Fruit fly (Drosophila melanogaster) whole organism, embryonic: ENCODE measurements around the gene Vav.
A peak's percentile ranks its signal among the peaks of the same experiment; 100 is the strongest.

Experiments
- Antp ChIP-seq: fragments of 200-800 bp; sonication (Bioruptor generic); optimal IDR thresholded peaks from 3 replicates; lab custom pipeline; 2016; ENCODE audit warnings: missing biosample characterization, missing genetic modification characterization
- B-H1 ChIP-seq: fragments of 200-800 bp; sonication (Bioruptor generic); IDR thresholded peaks from 3 replicates; pipeline ENCODE4 v1.3.6; 2022; ENCODE audit warnings: missing biosample characterization, missing genetic modification characterization
- Bteb2 ChIP-seq: fragments of 200-800 bp; sonication (Bioruptor generic); optimal IDR thresholded peaks from 2 replicates; lab custom pipeline; 2016; ENCODE audit warnings: missing biosample characterization, missing genetic modification characterization
- CG10209 ChIP-seq: fragments of 200-800 bp; sonication (Bioruptor generic); optimal IDR thresholded peaks from 3 replicates; lab custom pipeline; 2017; ENCODE audit warnings: missing biosample characterization, mild to moderate bottlenecking, missing genetic modification characterization, missing genetic modification reagents
- CG10267 ChIP-seq: fragments of 200-800 bp; sonication (Bioruptor generic); optimal IDR thresholded peaks from 2 replicates; lab custom pipeline; 2018; ENCODE audit warnings: missing biosample characterization, mild to moderate bottlenecking, missing genetic modification characterization, moderate library complexity
- CG10366 ChIP-seq: fragments of 200-800 bp; sonication (Bioruptor generic); IDR thresholded peaks from 2 replicates; pipeline ENCODE4 v1.3.6; 2022; ENCODE audit warnings: missing biosample characterization, missing genetic modification characterization
- CG12942 ChIP-seq: fragments of 200-800 bp; sonication (Bioruptor generic); optimal IDR thresholded peaks from 3 replicates; lab custom pipeline; 2016; ENCODE audit warnings: missing biosample characterization, missing genetic modification characterization
- CG16863 ChIP-seq: fragments of 200-800 bp; sonication (Bioruptor generic); optimal IDR thresholded peaks from 3 replicates; lab custom pipeline; 2016; ENCODE audit warnings: missing biosample characterization, missing genetic modification characterization
- CG17186 ChIP-seq: fragments of 200-800 bp; sonication (Bioruptor generic); optimal IDR thresholded peaks from 3 replicates; lab custom pipeline; 2017; ENCODE audit warnings: missing biosample characterization, missing genetic modification reagents, missing genetic modification characterization
- CG17359 ChIP-seq: fragments of 200-800 bp; sonication (Bioruptor generic); optimal IDR thresholded peaks from 3 replicates; lab custom pipeline; 2018; ENCODE audit warnings: missing biosample characterization, mild to moderate bottlenecking, missing genetic modification characterization, moderate library complexity
- CG17361 ChIP-seq: fragments of 200-800 bp; sonication (Bioruptor generic); IDR thresholded peaks from 3 replicates; pipeline ENCODE4 v1.3.6; 2022; ENCODE audit warnings: missing biosample characterization, missing genetic modification characterization
- CG18011 ChIP-seq: fragments of 200-800 bp; sonication (Bioruptor generic); optimal IDR thresholded peaks from 2 replicates; lab custom pipeline; 2017; ENCODE audit warnings: missing biosample characterization, missing genetic modification characterization, mild to moderate bottlenecking, moderate library complexity, missing genotype
- CG18476 ChIP-seq: fragments of 200-800 bp; sonication (Bioruptor generic); optimal IDR thresholded peaks from 2 replicates; lab custom pipeline; 2016; ENCODE audit warnings: missing biosample characterization, mild to moderate bottlenecking, missing genetic modification characterization
- CG2116 ChIP-seq: fragments of 200-800 bp; sonication (Bioruptor generic); optimal IDR thresholded peaks from 3 replicates; lab custom pipeline; 2018; ENCODE audit warnings: missing biosample characterization, mild to moderate bottlenecking, missing genetic modification characterization
- CG2678 ChIP-seq: fragments of 200-800 bp; sonication (Bioruptor generic); optimal IDR thresholded peaks from 3 replicates; lab custom pipeline; 2019; ENCODE audit warnings: missing biosample characterization, mild to moderate bottlenecking, missing genetic modification characterization, moderate library complexity
- CG5953 ChIP-seq: fragments of 200-800 bp; sonication (Bioruptor generic); IDR thresholded peaks from 2 replicates; pipeline ENCODE4 v1.3.6; 2022; ENCODE audit warnings: missing biosample characterization, missing genetic modification characterization
- CG6813 ChIP-seq: fragments of 200-800 bp; sonication (Bioruptor generic); optimal IDR thresholded peaks from 2 replicates; lab custom pipeline; 2017; ENCODE audit warnings: missing biosample characterization, missing genetic modification characterization, mild to moderate bottlenecking, moderate library complexity, missing genetic modification reagents
- CG7357 ChIP-seq: fragments of 200-800 bp; sonication (Bioruptor generic); IDR thresholded peaks from 3 replicates; pipeline ENCODE4 v1.3.6; 2022; ENCODE audit warnings: missing biosample characterization, missing genetic modification characterization
- CG7556 ChIP-seq: fragments of 200-800 bp; sonication (Bioruptor generic); optimal IDR thresholded peaks from 2 replicates; lab custom pipeline; 2017; ENCODE audit warnings: missing biosample characterization, mild to moderate bottlenecking, missing genetic modification characterization
- CG7786 ChIP-seq: fragments of 200-800 bp; sonication (Bioruptor generic); optimal IDR thresholded peaks from 2 replicates; lab custom pipeline; 2016; ENCODE audit warnings: missing biosample characterization, missing genetic modification characterization
- CG7928 ChIP-seq: fragments of 200-800 bp; sonication (Bioruptor generic); optimal IDR thresholded peaks from 2 replicates; lab custom pipeline; 2017; ENCODE audit warnings: missing biosample characterization, mild to moderate bottlenecking, missing genetic modification characterization
- CG8944 ChIP-seq: fragments of 200-800 bp; sonication (Bioruptor generic); optimal IDR thresholded peaks from 3 replicates; lab custom pipeline; 2016; ENCODE audit warnings: missing biosample characterization, missing genetic modification characterization
- CG9932 ChIP-seq: fragments of 200-800 bp; sonication (Bioruptor generic); IDR thresholded peaks from 2 replicates; pipeline ENCODE4 v1.3.6; 2022; ENCODE audit warnings: missing biosample characterization, missing genetic modification characterization
- Hr51 ChIP-seq, 2 experiments: fragments of 200-800 bp; sonication (Bioruptor generic); optimal IDR thresholded peaks; 2 replicates in 1 of 2; 3 replicates in 1 of 2; lab custom pipeline; 2016 to 2018; ENCODE audit warnings: missing biosample characterization in 2 of 2, missing genetic modification characterization in 2 of 2, mild to moderate bottlenecking in 1 of 2, moderate library complexity in 1 of 2
- Hsf ChIP-seq: fragments of 200-800 bp; sonication (Bioruptor generic); optimal IDR thresholded peaks from 3 replicates; lab custom pipeline; 2016; ENCODE audit warnings: missing biosample characterization, missing genetic modification characterization
- Mad ChIP-seq: fragments of 200-800 bp; sonication (Bioruptor generic); optimal IDR thresholded peaks from 2 replicates; lab custom pipeline; 2016; ENCODE audit warnings: missing biosample characterization, missing genetic modification characterization
- NfI ChIP-seq: fragments of 200-800 bp; sonication (Bioruptor generic); optimal IDR thresholded peaks from 3 replicates; lab custom pipeline; 2018; ENCODE audit warnings: missing biosample characterization, mild to moderate bottlenecking, missing genetic modification characterization, moderate library complexity
- Oaz ChIP-seq: fragments of 200-800 bp; sonication (Bioruptor generic); IDR thresholded peaks from 2 replicates; pipeline ENCODE4 v1.3.6; 2022; ENCODE audit warnings: missing biosample characterization, missing genetic modification characterization
- Oli ChIP-seq: fragments of 200-800 bp; sonication (Bioruptor generic); optimal IDR thresholded peaks from 2 replicates; lab custom pipeline; 2018; ENCODE audit warnings: missing biosample characterization, mild to moderate bottlenecking, missing genetic modification characterization, moderate library complexity
- Opbp ChIP-seq: fragments of 200-800 bp; sonication (Bioruptor generic); IDR thresholded peaks from 3 replicates; pipeline ENCODE4 v1.3.6; 2022; ENCODE audit warnings: missing biosample characterization, missing genetic modification characterization; ENCODE audit not compliant: partially characterized antibody
- Pdp1 ChIP-seq, 2 experiments: fragments of 200-800 bp; sonication (Bioruptor generic); optimal IDR thresholded peaks; 3 replicates each; lab custom pipeline; 2016; ENCODE audit warnings: missing biosample characterization in 2 of 2, missing genetic modification characterization in 2 of 2, mild to moderate bottlenecking in 1 of 2, moderate library complexity in 1 of 2
- Rx ChIP-seq: fragments of 200-800 bp; sonication (Bioruptor generic); IDR thresholded peaks from 2 replicates; pipeline ENCODE4 v1.3.6; 2022; ENCODE audit warnings: missing biosample characterization, missing genetic modification characterization
- Tbp ChIP-seq: fragments of >200 bp; optimal IDR thresholded peaks from 2 replicates; lab custom pipeline; 2018; ENCODE audit warnings: missing biosample characterization, missing genetic modification characterization
- cg ChIP-seq: fragments of 200-800 bp; sonication (Bioruptor generic); optimal IDR thresholded peaks from 3 replicates; lab custom pipeline; 2019; ENCODE audit warnings: missing biosample characterization, mild to moderate bottlenecking, missing genetic modification characterization, moderate library complexity
- crol ChIP-seq: fragments of 200-800 bp; sonication (Bioruptor generic); IDR thresholded peaks from 2 replicates; pipeline ENCODE4 v1.3.6; 2022; ENCODE audit warnings: missing biosample characterization, missing genetic modification characterization
- disco-r ChIP-seq: fragments of 200-800 bp; sonication (Bioruptor generic); optimal IDR thresholded peaks from 2 replicates; lab custom pipeline; 2016; ENCODE audit warnings: missing biosample characterization, missing genetic modification characterization
- emc ChIP-seq: fragments of 200-800 bp; sonication (Bioruptor generic); optimal IDR thresholded peaks from 2 replicates; lab custom pipeline; 2016; ENCODE audit warnings: missing biosample characterization, missing genetic modification characterization
- ems ChIP-seq: fragments of 200-800 bp; sonication (Bioruptor generic); optimal IDR thresholded peaks from 3 replicates; lab custom pipeline; 2016; ENCODE audit warnings: missing biosample characterization, missing genetic modification characterization
- exex ChIP-seq: fragments of 200-800 bp; sonication (Bioruptor generic); optimal IDR thresholded peaks from 4 replicates; lab custom pipeline; 2018; ENCODE audit warnings: missing biosample characterization, mild to moderate bottlenecking, missing genetic modification characterization, moderate library complexity
- her ChIP-seq: fragments of 200-800 bp; sonication (Bioruptor generic); optimal IDR thresholded peaks from 2 replicates; lab custom pipeline; 2016; ENCODE audit warnings: missing biosample characterization, missing genetic modification characterization
- knrl ChIP-seq: fragments of 200-800 bp; sonication (Bioruptor generic); IDR thresholded peaks from 3 replicates; pipeline ENCODE4 v1.3.6; 2022; ENCODE audit warnings: missing biosample characterization, missing genetic modification characterization; ENCODE audit not compliant: partially characterized antibody
- lmd ChIP-seq: fragments of 200-800 bp; sonication (Bioruptor generic); IDR thresholded peaks from 2 replicates; pipeline ENCODE4 v1.3.6; 2022; ENCODE audit warnings: missing biosample characterization, missing genetic modification characterization
- pho ChIP-seq: fragments of 200-800 bp; sonication (Bioruptor generic); optimal IDR thresholded peaks from 2 replicates; lab custom pipeline; 2016; ENCODE audit warnings: missing biosample characterization, missing genetic modification characterization
- repo ChIP-seq: fragments of 200-800 bp; sonication (Bioruptor generic); optimal IDR thresholded peaks from 2 replicates; lab custom pipeline; 2016; ENCODE audit warnings: missing biosample characterization, missing genetic modification characterization
- rib ChIP-seq: fragments of 200-800 bp; sonication (Bioruptor generic); IDR thresholded peaks from 2 replicates; pipeline ENCODE4 v1.3.6; 2022; ENCODE audit warnings: missing biosample characterization, missing genetic modification characterization
- shn ChIP-seq: fragments of 200-800 bp; sonication (Bioruptor generic); optimal IDR thresholded peaks from 3 replicates; lab custom pipeline; 2016; ENCODE audit warnings: missing biosample characterization, missing genetic modification characterization
- slp2 ChIP-seq: fragments of 200-800 bp; sonication (Bioruptor generic); optimal IDR thresholded peaks from 2 replicates; lab custom pipeline; 2016; ENCODE audit warnings: missing biosample characterization, missing genetic modification characterization
- sna ChIP-seq: fragments of 200-800 bp; sonication (Bioruptor generic); IDR thresholded peaks from 2 replicates; pipeline ENCODE4 v1.3.6; 2022; ENCODE audit warnings: missing biosample characterization, missing genetic modification characterization; ENCODE audit not compliant: partially characterized antibody

Gene Vav

DNA sequence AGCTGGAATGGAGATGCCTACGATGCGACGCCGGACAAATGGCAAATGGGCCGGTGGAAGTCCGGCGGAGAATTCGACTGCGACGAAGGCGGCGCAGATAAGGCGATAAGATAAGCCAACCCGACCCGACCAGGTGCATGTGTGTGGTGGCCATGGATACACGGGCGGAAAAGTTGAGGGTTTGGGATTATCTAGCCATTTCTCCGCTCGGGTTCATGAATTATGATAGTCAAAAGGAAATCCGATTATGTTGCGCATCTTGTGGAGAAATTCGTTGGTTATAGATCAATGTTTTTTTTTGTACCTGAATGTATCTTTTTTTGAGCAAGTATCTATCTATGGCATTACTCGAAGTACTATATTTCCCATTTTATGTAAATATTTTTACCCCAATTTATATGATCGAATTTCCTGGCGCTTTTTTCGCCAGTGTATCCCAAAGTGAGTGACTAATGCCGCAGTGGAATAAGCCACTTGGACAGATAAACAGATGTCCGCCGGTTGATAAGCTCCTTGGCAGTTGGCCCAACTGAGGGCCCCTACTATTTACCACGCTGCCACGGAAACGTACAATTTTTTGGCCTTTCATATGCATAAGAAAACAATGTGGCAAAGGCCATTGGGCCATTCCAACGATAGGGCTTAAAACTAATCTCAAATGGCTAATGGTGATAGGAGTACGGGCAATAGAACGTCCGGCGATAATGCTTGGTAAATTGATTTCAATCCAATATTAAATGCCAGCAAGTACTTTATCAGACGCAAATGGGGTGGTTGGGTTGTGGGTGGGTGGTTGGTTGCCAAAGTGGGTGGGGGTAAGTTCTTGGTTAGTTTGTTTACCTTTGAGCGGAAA lies 14.2 kb upstream of the Vav start, which contains the start of gene CG7992 (continued):
- peak; percentile 59 to 65 for TF ChIP-seq Pdp1 (GFP tag; optimal IDR thresholded peaks at IDR 0.05; lab: Kevin White, UChicago)
- TF ChIP-seq CG10267: peak; percentile 25
- no peak for TF ChIP-seq CG7928 (GFP tag; lab: Kevin White, UChicago)
- 0 out of 2 replicates have a peak, but pooled peaks have one; percentile 21 for TF ChIP-seq Oaz
- no peak for TF ChIP-seq crol (GFP tag; lab: Robert Waterston, UW)
- TF ChIP-seq CG10366 (GFP tag; lab: Robert Waterston, UW): peak; percentile 23; the same call in 1 of the 2 replicates
- TF ChIP-seq CG16863 (GFP tag; lab: Kevin White, UChicago): peak; percentile 59
- peak; percentile 45 for TF ChIP-seq Antp (GFP tag; lab: Kevin White, UChicago)
- no peak for TF ChIP-seq ems (GFP tag; lab: Kevin White, UChicago)
- peak; percentile 76 for TF ChIP-seq CG17361 (GFP tag; lab: Robert Waterston, UW)
- peak; percentile 25; the same call in 1 of the 3 replicates for TF ChIP-seq CG7357 (GFP tag; lab: Robert Waterston, UW)
- peak; percentile 25 for TF ChIP-seq CG18011
- no peak for TF ChIP-seq sna (GFP tag; lab: Robert Waterston, UW)
- peak; percentile 13 for TF ChIP-seq CG2116
- TF ChIP-seq CG7786: peak; percentile 67
- no peak; the same call in 1 of the 2 replicates for TF ChIP-seq CG5953 (GFP tag; lab: Robert Waterston, UW)
- no peak for TF ChIP-seq knrl (GFP tag; lab: Robert Waterston, UW)
- peak; percentile 57 for TF ChIP-seq CG10209 (GFP tag; lab: Kevin White, UChicago)
- peak; percentile 62 for TF ChIP-seq CG7556 (GFP tag; lab: Kevin White, UChicago)
- TF ChIP-seq CG12942 (GFP tag; lab: Kevin White, UChicago): peak; percentile 28
- peak; percentile 74 for TF ChIP-seq pho (GFP tag; lab: Kevin White, UChicago)
- peak; percentile 72 for TF ChIP-seq Oli
- TF ChIP-seq Tbp: no peak
- TF ChIP-seq Hsf (GFP tag; lab: Kevin White, UChicago): peak; percentile 58
- peak; percentile 40 for TF ChIP-seq CG8944 (GFP tag; lab: Kevin White, UChicago)
- TF ChIP-seq NfI: peak; percentile 49
- TF ChIP-seq CG17359: peak; percentile 47
- TF ChIP-seq CG17186 (GFP tag; lab: Kevin White, UChicago): no peak
- peak; percentile 67 for TF ChIP-seq lmd
- peak; percentile 29 to 69 for TF ChIP-seq Hr51 (GFP tag; optimal IDR thresholded peaks at IDR 0.05; lab: Kevin White, UChicago)
- TF ChIP-seq slp2 (GFP tag; lab: Kevin White, UChicago): peak; percentile 58
- TF ChIP-seq CG18476: peak; percentile 31
- no peak for TF ChIP-seq Opbp (GFP tag; lab: Robert Waterston, UW)
- peak; percentile 29 for TF ChIP-seq Mad (GFP tag; lab: Kevin White, UChicago)
- peak; percentile 18 for TF ChIP-seq her
- peak; percentile 16 for TF ChIP-seq CG6813
- TF ChIP-seq Rx: peak; percentile 50; the same call in 1 of the 2 replicates
- TF ChIP-seq shn: peak; percentile 75
- TF ChIP-seq disco-r: no peak
- no peak for TF ChIP-seq cg
- peak; percentile 83 for TF ChIP-seq CG2678
- TF ChIP-seq repo (GFP tag; lab: Kevin White, UChicago): peak; percentile 34
- 0 out of 2 replicates have a peak, but pooled peaks have one; percentile 21 for TF ChIP-seq CG9932 (GFP tag; lab: Robert Waterston, UW)
- peak; percentile 43 for TF ChIP-seq Bteb2 (GFP tag; lab: Kevin White, UChicago)
- peak; percentile 15 for TF ChIP-seq emc (GFP tag; lab: Kevin White, UChicago)
- peak; percentile 99 for TF ChIP-seq exex (tag; lab: Kevin White, UChicago)
- TF ChIP-seq rib: no peak
- no peak; the same call in 2 of the 3 replicates for TF ChIP-seq B-H1 (GFP tag; lab: Robert Waterston, UW)
